Fruit fly (Drosophila melanogaster) ovary, adult (tissue): ENCODE data around the gene opa.

Source experiments
- CG17801 ChIP-seq: fragments of 200-800 bp; optimal IDR thresholded peaks from 2 replicates; lab custom pipeline; 2019; ENCODE audit warnings: missing biosample characterization, mild to moderate bottlenecking, missing genetic modification characterization, moderate library complexity; ENCODE audit not compliant: partially characterized antibody

opa gene

DNA sequence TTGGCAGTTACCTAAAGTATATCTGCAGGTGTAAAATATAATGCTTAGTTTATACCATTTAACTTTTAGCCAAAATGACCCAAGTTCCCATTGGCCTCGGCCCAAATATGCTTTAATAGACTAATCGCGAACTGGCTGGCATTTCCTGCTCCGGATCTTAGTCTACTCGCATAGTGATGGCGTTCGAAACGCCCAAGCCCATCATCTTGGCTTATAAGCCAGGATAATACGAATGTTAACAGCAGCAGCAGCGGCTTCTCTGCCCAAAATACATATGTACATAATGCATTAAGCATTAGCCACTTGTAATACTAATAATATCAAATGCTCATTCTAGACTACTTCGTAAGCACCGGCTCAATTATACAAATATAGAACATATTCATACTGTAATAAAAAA lies 52.2 kb downstream of the opa start:
- TF ChIP-seq CG17801 = no peak

DNA sequence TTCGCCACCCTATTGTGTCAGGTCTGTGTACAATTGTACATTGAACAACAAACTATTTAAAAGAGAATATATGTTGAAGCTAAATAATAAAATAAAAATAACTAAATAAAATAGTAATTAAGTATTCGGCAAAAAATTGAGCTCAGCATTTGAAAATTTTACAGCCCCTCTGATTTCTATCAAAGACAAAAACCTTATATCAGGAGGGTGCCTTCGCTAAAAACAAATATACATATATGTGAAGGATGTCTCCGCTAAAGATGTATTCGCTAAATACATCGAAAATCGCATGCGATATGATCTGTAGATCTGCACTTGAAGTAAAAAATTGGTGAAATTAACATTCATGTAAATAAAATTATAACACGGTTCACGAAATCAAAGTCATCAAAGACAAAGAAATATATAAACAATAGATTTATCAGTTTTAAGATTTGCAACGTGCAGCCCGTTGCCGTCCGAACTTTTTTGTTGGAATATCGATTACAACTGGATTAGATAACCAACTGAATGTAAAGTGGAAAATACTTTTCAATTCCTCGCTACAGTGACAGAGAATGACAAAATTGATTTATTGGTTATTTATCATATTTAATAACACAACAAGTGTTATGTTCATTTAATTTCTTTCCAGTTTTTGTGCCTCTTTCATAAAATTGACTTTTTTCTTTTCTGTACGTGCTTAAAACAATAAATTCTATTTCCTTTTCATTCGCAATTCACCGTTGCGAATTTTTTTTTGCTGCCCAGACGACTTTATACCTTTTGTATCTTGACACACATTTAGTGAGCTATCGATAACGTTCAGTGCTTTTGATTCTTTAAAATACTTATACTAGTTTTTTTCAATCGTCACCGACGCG lies 53.4 kb downstream of the opa start, which contains the start of gene Gnf1:
Gnf1 (plus strand) TSS at position 859 of the 863 bp plus-strand sequence.
- no peak for TF ChIP-seq CG17801

DNA sequence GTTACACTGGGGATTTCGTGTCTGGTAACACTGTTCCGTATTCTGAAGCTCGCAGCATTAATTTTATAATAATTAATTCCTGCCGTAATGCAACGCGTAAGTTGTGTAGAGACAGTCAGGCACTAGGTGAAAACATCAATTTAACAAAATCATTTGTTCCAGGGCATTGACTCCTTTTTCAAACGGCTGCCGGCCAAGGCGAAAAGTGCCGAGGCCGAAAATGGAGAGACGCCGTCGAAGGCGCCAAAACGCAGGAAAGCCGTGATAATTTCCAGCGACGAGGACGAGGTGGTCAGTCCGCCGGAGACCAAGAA lies 54.0 kb downstream of the opa start:
- no peak for TF ChIP-seq CG17801

DNA sequence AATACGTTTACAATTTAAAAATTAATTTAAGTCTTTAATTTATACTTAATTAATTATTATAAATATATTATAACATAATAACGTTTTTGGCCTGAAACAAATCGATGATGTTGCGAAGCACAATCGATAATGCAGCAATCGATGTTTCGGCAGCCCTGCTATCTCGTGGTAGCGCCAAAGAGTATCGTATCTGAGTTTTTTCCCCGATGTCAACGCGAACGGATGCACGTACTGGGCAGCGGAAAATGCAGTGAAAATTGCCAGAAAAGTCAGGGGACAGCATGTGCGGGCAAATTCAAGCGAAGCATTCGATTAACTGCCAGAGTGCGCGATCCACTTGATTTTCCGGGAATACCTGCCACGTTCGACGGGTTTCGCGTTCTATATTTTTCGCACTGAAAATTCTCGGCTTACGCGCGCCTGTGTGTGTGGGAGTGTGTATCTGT lies 57.8 kb downstream of the opa start, which contains the start of gene Cdep:
Cdep (plus strand) TSS at position 188 of the 446 bp plus-strand sequence.
- TF ChIP-seq CG17801 = peak; percentile 12

DNA sequence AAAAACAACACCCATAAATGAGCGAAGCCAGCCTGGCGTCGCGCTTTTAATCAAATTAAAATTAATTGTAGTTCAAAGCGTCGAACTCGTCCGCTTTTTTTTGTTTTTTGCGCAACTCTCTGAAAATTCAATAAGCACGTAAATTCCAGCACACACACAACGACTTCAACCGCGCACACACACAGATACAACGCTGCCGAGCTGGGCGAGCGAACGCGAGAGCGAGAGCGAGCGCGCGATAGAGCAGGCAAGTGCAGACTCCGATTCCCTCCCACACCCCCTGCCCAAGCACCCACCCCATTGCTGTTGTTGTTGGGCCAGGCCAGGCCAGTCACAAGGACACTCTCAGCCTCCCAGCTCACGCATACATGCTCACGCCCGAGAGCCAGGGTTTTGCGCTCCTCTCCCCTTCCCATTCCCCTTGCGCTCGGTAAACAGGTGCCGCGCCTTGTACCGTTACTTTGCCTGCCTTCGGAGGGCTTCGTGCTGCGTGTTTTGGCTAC lies 58.3 kb downstream of the opa start:
- no peak for TF ChIP-seq CG17801

DNA sequence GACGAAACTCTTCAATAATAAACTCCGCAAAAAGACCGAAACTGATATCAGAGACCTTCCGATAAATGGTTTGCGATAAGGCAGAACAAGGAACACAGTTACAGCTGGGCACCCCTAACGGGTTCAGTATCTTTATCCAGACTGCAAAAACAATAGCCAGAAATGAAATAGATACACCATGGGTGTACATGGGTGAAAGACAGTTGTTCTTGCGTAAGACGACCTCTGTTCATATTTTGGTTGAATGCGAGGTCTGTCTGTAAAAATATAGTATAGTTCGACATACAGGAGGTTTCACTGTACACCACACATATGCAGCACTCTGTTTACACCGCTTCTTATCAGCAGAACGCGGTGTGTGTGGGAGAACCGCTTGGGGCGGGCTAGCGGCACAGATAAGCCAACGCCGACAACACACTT lies 59.5 kb downstream of the opa start:
- peak; percentile 30 for TF ChIP-seq CG17801

DNA sequence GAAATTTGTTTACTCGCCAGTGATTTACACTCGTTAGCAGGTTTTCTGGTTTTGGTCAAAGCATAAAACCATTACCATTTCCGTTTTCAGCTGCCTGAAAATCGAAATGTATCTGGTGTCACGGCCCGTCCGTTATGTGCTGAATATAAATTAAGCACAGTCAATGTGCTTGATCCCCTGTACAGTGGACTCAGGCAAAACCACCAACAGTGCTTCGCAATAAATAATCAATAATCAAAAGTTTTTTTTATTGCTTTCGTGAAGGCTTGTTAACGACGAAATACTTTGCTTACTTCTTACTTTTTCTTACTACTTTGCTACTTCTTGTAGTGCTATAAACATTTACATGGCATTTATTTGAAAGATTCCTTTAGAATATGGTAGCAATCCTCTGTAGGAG lies 60.6 kb downstream of the opa start:
- TF ChIP-seq CG17801 = no peak

DNA sequence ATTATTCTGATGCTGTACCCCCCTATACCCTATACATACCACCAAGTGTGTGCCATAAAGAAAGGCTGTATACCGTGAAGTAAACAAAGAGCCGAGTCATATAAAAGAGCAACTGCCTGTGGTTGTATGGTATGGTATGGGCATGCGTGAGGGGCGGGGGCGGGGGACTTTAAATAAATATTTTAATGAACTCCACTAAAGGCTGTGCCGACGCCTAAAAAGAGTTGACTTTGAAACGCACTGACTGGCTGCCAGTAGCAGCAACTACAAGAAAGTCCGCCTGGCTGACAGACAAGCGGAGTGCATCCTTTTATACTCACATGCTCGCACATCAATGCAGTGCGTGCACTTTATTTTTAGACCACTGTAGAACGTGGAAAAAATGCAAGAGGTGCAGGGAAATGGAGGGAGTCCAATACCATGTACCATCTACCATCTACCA lies 61.8 kb downstream of the opa start:
- no peak for TF ChIP-seq CG17801
